Worm (Caenorhabditis elegans) whole organism, L3 larva: ENCODE results near the gene tmem-231.
A peak's percentile ranks its signal among the peaks of the same experiment; 100 is the strongest.

Experiments
- R02D3.7 ChIP-seq: fragments of 150-350 bp; optimal IDR thresholded peaks from 2 replicates; lab custom pipeline; 2014; ENCODE audit warnings: missing biosample characterization, missing genetic modification characterization
- ZK546.5 ChIP-seq: sonication (generic microtip); optimal IDR thresholded peaks from 2 replicates; lab custom pipeline; 2017; ENCODE audit warnings: missing biosample characterization, missing genetic modification characterization
- aly-2 ChIP-seq: fragments of 150-350 bp; optimal IDR thresholded peaks from 2 replicates; lab custom pipeline; 2014; ENCODE audit warnings: missing biosample characterization, missing genetic modification characterization
- ama-1 ChIP-seq: fragments of 150-350 bp; optimal IDR thresholded peaks from 2 replicates; lab custom pipeline; 2018
- ceh-16 ChIP-seq: sonication (generic microtip); optimal IDR thresholded peaks from 2 replicates; lab custom pipeline; 2017; ENCODE audit warnings: missing biosample characterization, missing genetic modification characterization
- ceh-28 ChIP-seq: fragments of 150-350 bp; optimal IDR thresholded peaks from 2 replicates; lab custom pipeline; 2014; ENCODE audit warnings: missing biosample characterization, missing genetic modification reagents, missing genetic modification characterization
- ceh-9 ChIP-seq: sonication (generic microtip); optimal IDR thresholded peaks from 2 replicates; lab custom pipeline; 2018; ENCODE audit warnings: missing biosample characterization, missing genetic modification characterization
- daf-12 ChIP-seq: fragments of 150-350 bp; optimal IDR thresholded peaks from 2 replicates; lab custom pipeline; 2014; ENCODE audit warnings: missing biosample characterization, missing genetic modification reagents, missing genetic modification characterization
- egl-27 ChIP-seq: sonication (generic microtip); optimal IDR thresholded peaks from 4 replicates; lab custom pipeline; 2017; ENCODE audit warnings: missing biosample characterization, missing genetic modification reagents, missing genetic modification characterization
- egl-5 ChIP-seq: fragments of 150-350 bp; optimal IDR thresholded peaks from 2 replicates; lab custom pipeline; 2017; ENCODE audit warnings: missing biosample characterization, missing genetic modification reagents, missing genetic modification characterization, inconsistent platforms
- elt-2 ChIP-seq: sonication (generic microtip); optimal IDR thresholded peaks from 2 replicates; lab custom pipeline; 2016; ENCODE audit warnings: missing genetic modification reagents, mild to moderate bottlenecking, missing genetic modification characterization, missing compliant biosample characterization
- elt-3 ChIP-seq, 3 experiments: fragments of 150-350 bp in 1 of 3; sonication (generic microtip) in 2 of 3; optimal IDR thresholded peaks; 2 replicates in 2 of 3; 4 replicates in 1 of 3; lab custom pipeline; 2014 to 2017; ENCODE audit warnings: missing biosample characterization in 3 of 3, missing genetic modification characterization in 3 of 3
- eor-1 ChIP-seq, 2 experiments: fragments of 150-350 bp; optimal IDR thresholded peaks; 2 replicates each; lab custom pipeline; 2014 to 2018; ENCODE audit warnings: missing biosample characterization in 2 of 2, missing genetic modification characterization in 2 of 2
- fos-1 ChIP-seq: fragments of 150-350 bp; optimal IDR thresholded peaks from 2 replicates; lab custom pipeline; 2014; ENCODE audit warnings: missing biosample characterization, missing genetic modification characterization
- hmg-11 ChIP-seq: sonication (generic microtip); optimal IDR thresholded peaks from 2 replicates; lab custom pipeline; 2016; ENCODE audit warnings: missing genetic modification characterization, missing compliant biosample characterization
- lsy-12 ChIP-seq: sonication (generic microtip); optimal IDR thresholded peaks from 2 replicates; lab custom pipeline; 2016; ENCODE audit warnings: mild to moderate bottlenecking, missing genetic modification characterization, missing compliant biosample characterization
- mml-1 ChIP-seq: fragments of 150-350 bp; sonication (generic microtip); optimal IDR thresholded peaks from 3 replicates; lab custom pipeline; 2014; ENCODE audit warnings: missing biosample characterization, missing genetic modification characterization
- nfya-1 ChIP-seq: sonication (generic microtip); optimal IDR thresholded peaks from 2 replicates; lab custom pipeline; 2017; ENCODE audit warnings: missing genetic modification characterization, mild to moderate bottlenecking, missing compliant biosample characterization, antibody characterized with exemption, moderate library complexity; ENCODE audit not compliant: insufficient read depth
- nhr-11 ChIP-seq: fragments of 150-350 bp; optimal IDR thresholded peaks from 2 replicates; lab custom pipeline; 2014; ENCODE audit warnings: missing biosample characterization, missing genetic modification characterization
- nhr-23 ChIP-seq: fragments of 150-350 bp; optimal IDR thresholded peaks from 2 replicates; lab custom pipeline; 2014; ENCODE audit warnings: missing biosample characterization, missing genetic modification reagents, missing genetic modification characterization
- nhr-25 ChIP-seq: sonication (generic microtip); optimal IDR thresholded peaks from 2 replicates; lab custom pipeline; 2017; ENCODE audit warnings: missing biosample characterization, missing genetic modification characterization
- nhr-67 ChIP-seq: fragments of 150-350 bp; optimal IDR thresholded peaks from 2 replicates; lab custom pipeline; 2014; ENCODE audit warnings: missing biosample characterization, missing genetic modification characterization
- nhr-76 ChIP-seq: fragments of 150-350 bp; sonication (generic microtip); optimal IDR thresholded peaks from 5 replicates; lab custom pipeline; 2014; ENCODE audit warnings: missing biosample characterization, missing genetic modification characterization
- nhr-77 ChIP-seq: fragments of 150-350 bp; optimal IDR thresholded peaks from 2 replicates; lab custom pipeline; 2014; ENCODE audit warnings: missing biosample characterization, missing genetic modification characterization
- pha-4 ChIP-seq: fragments of 150-350 bp; optimal IDR thresholded peaks from 2 replicates; lab custom pipeline; 2014; ENCODE audit warnings: missing biosample characterization, missing genetic modification reagents, missing genetic modification characterization
- pqm-1 ChIP-seq: fragments of 150-350 bp; optimal IDR thresholded peaks from 2 replicates; lab custom pipeline; 2017; ENCODE audit warnings: missing biosample characterization, missing genetic modification characterization, inconsistent platforms
- sea-2 ChIP-seq: fragments of 150-350 bp; sonication (generic microtip); optimal IDR thresholded peaks from 4 replicates; lab custom pipeline; 2014; ENCODE audit warnings: missing biosample characterization, missing genetic modification reagents, missing genetic modification characterization
- skn-1 ChIP-seq: fragments of 150-350 bp; optimal IDR thresholded peaks from 2 replicates; lab custom pipeline; 2014; ENCODE audit warnings: missing biosample characterization, missing genetic modification characterization
- snpc-4 ChIP-seq: fragments of 150-350 bp; optimal IDR thresholded peaks from 2 replicates; lab custom pipeline; 2014; ENCODE audit warnings: missing biosample characterization, missing genetic modification characterization
- tbx-2 ChIP-seq: sonication (generic microtip); optimal IDR thresholded peaks from 2 replicates; lab custom pipeline; 2016; ENCODE audit warnings: mild to moderate bottlenecking, missing genetic modification characterization, missing compliant biosample characterization
- unc-62 ChIP-seq: fragments of 150-350 bp; sonication (generic microtip); optimal IDR thresholded peaks from 4 replicates; lab custom pipeline; 2014; ENCODE audit warnings: missing biosample characterization, missing genetic modification reagents, missing genetic modification characterization
- zag-1 ChIP-seq: fragments of 150-350 bp; optimal IDR thresholded peaks from 2 replicates; lab custom pipeline; 2014; ENCODE audit warnings: missing biosample characterization, missing genetic modification characterization
- ztf-4 ChIP-seq: fragments of 150-350 bp; optimal IDR thresholded peaks from 2 replicates; lab custom pipeline; 2014; ENCODE audit warnings: missing biosample characterization, missing genetic modification characterization

Gene tmem-231

ce11 chrIV:8472493-8472892 is 45.9 kb downstream of the tmem-231 start, which contains the start of gene oat-1:
TSS of gene oat-1 (minus strand) at chrIV:8472593.
- TF ChIP-seq aly-2 (tag; lab: Kevin White, UChicago) (no peak), ceh-28 (tag; lab: Kevin White, UChicago) (no peak), egl-27 (tag; lab: Kevin White, UChicago) (no peak)

- no peak for TF ChIP-seq mml-1
- TF ChIP-seq nhr-23 (tag; lab: Kevin White, UChicago) = no peak
- no peak for TF ChIP-seq unc-62
- no peak for TF ChIP-seq nhr-67 (tag; lab: Kevin White, UChicago)
- TF ChIP-seq pha-4 (tag; lab: Kevin White, UChicago) = no peak
- no peak for TF ChIP-seq daf-12
These were observed 47.2 kb downstream of the tmem-231 start, which contains the start of gene C28C12.11 for ce11 chrIV:8473756-8474155. TSS of gene C28C12.11 (plus strand) at chrIV:8474056.

ce11 chrIV:8475030-8475679 is 48.6 kb downstream of the tmem-231 start:
- TF ChIP-seq zag-1 (no peak), ceh-16 (no peak), nhr-25 (tag; lab: Kevin White, UChicago) (no peak), nhr-11 (no peak), elt-2 (tag; lab: Kevin White, UChicago) (peak; percentile 82), tbx-2 (tag; lab: Kevin White, UChicago) (no peak), fos-1 (tag; lab: Kevin White, UChicago) (no peak), lsy-12 (no peak), egl-5 (tag; lab: Kevin White, UChicago) (no peak), mml-1 (no peak), sea-2 (GFP tag; lab: Kevin White, UChicago) (no peak), ceh-28 (tag; lab: Kevin White, UChicago) (no peak), ZK546.5 (tag; lab: Kevin White, UChicago) (no peak), pqm-1 (peak; percentile 63), elt-3 (tag; optimal IDR thresholded peaks at IDR 0.05; lab: Kevin White, UChicago) (no peak), ama-1 (lab: Kevin White, UChicago) (no peak), snpc-4 (tag; lab: Kevin White, UChicago) (peak; percentile 22)

ce11 chrIV:8476166-8476565 is 49.6 kb downstream of the tmem-231 start:
- TF ChIP-seq egl-5 (tag; lab: Kevin White, UChicago) (no peak), fos-1 (tag; lab: Kevin White, UChicago) (no peak), ztf-4 (no peak), nhr-76 (tag; lab: Kevin White, UChicago) (no peak), daf-12 (no peak), ceh-9 (tag; lab: Kevin White, UChicago) (no peak), nhr-11 (no peak), unc-62 (no peak), ceh-28 (tag; lab: Kevin White, UChicago) (no peak), skn-1 (no peak), R02D3.7 (tag; lab: Kevin White, UChicago) (no peak), nfya-1 (tag; lab: Kevin White, UChicago) (no peak), hmg-11 (no peak)

ce11 chrIV:8476880-8477279 is 50.3 kb downstream of the tmem-231 start, which contains the start of gene spp-10:
TSS of gene spp-10 (plus strand) at chrIV:8477180.
- TF ChIP-seq eor-1 (tag; optimal IDR thresholded peaks at IDR 0.05; lab: Kevin White, UChicago) (no peak), nhr-77 (tag; lab: Kevin White, UChicago) (no peak)
